Worm (Caenorhabditis elegans) whole organism, midembryonic: ENCODE measurements around the gene nhx-9.

Experiments used
- T22C8.4 ChIP-seq: fragments of 200-800 bp; sonication (Bioruptor generic); IDR thresholded peaks from 2 replicates; pipeline ENCODE4 v1.3.6; 2022; ENCODE audit warnings: missing genetic modification characterization, missing compliant biosample characterization
- cog-1 ChIP-seq: sonication (generic microtip); optimal IDR thresholded peaks from 2 replicates; lab custom pipeline; 2016; ENCODE audit warnings: missing genetic modification characterization, missing compliant biosample characterization
- flt-1 ChIP-seq: fragments of 200-800 bp; sonication (Bioruptor generic); IDR thresholded peaks from 2 replicates; pipeline ENCODE4 v1.3.6; 2022; ENCODE audit warnings: missing genetic modification characterization, missing compliant biosample characterization
- klf-2 ChIP-seq: fragments of 200-800 bp; sonication (Bioruptor generic); conservative IDR thresholded peaks from 2 replicates; pipeline ENCODE4 v1.3.6; 2022; ENCODE audit warnings: missing genetic modification reagents, missing genetic modification characterization, missing compliant biosample characterization
- med-1 ChIP-seq: sonication (generic microtip); optimal IDR thresholded peaks from 2 replicates; lab custom pipeline; 2017; ENCODE audit warnings: missing genetic modification characterization, mild to moderate bottlenecking, missing compliant biosample characterization, antibody characterized with exemption, missing genetic modification reagents; ENCODE audit not compliant: insufficient read depth
- ref-1 ChIP-seq: fragments of 200-800 bp; sonication (Bioruptor generic); conservative IDR thresholded peaks from 2 replicates; pipeline ENCODE4 v1.3.6; 2022; ENCODE audit warnings: missing genetic modification reagents, missing genetic modification characterization, missing compliant biosample characterization
- tab-1 ChIP-seq: fragments of 200-800 bp; sonication (Bioruptor generic); IDR thresholded peaks from 2 replicates; pipeline ENCODE4 v1.3.6; 2022; ENCODE audit warnings: missing genetic modification characterization, missing compliant biosample characterization
- ztf-23 ChIP-seq: fragments of 200-800 bp; sonication (Bioruptor generic); IDR thresholded peaks from 2 replicates; pipeline ENCODE4 v1.3.6; 2022; ENCODE audit warnings: missing genetic modification reagents, missing genetic modification characterization, missing compliant biosample characterization
- ztf-29 ChIP-seq: fragments of 200-800 bp; sonication (Bioruptor generic); IDR thresholded peaks from 2 replicates; pipeline ENCODE4 v1.3.6; 2022; ENCODE audit warnings: missing genetic modification reagents, missing genetic modification characterization, missing compliant biosample characterization

nhx-9 gene

ce11 chrIV:11942313-11942712 lies 11.6 kb downstream of the nhx-9 start, which contains the start of gene ZK829.1:
TSS of gene ZK829.1 (minus strand) at chrIV:11942413.
- no peak for TF ChIP-seq tab-1 (GFP tag; lab: Robert Waterston, UW)
- TF ChIP-seq ztf-29 (GFP tag; lab: Robert Waterston, UW): no peak
- no peak for TF ChIP-seq T22C8.4
- no peak for TF ChIP-seq cog-1 (tag; lab: Kevin White, UChicago)
- TF ChIP-seq ref-1: no peak
- TF ChIP-seq klf-2 (GFP tag; lab: Robert Waterston, UW): no peak
- no peak for TF ChIP-seq med-1 (GFP tag; lab: Kevin White, UChicago)
- no peak for TF ChIP-seq flt-1
- no peak for TF ChIP-seq ztf-23 (GFP tag; lab: Robert Waterston, UW)

- TF ChIP-seq ztf-29 (GFP tag; lab: Robert Waterston, UW) (no peak), cog-1 (tag; lab: Kevin White, UChicago) (no peak), ztf-23 (GFP tag; lab: Robert Waterston, UW) (no peak)
Observed at ce11 chrIV:11945621-11946020, 14.9 kb downstream of the nhx-9 start, which contains the start of gene ZK829.3. TSS of gene ZK829.3 (minus strand) at chrIV:11945721.

- TF ChIP-seq ztf-23 (GFP tag; lab: Robert Waterston, UW) (no peak), klf-2 (GFP tag; lab: Robert Waterston, UW) (no peak), cog-1 (tag; lab: Kevin White, UChicago) (no peak), ztf-29 (GFP tag; lab: Robert Waterston, UW) (no peak), ref-1 (no peak), med-1 (GFP tag; lab: Kevin White, UChicago) (no peak), T22C8.4 (no peak), tab-1 (GFP tag; lab: Robert Waterston, UW) (no peak), flt-1 (no peak)
Observed at ce11 chrIV:11949717-11950116, 19.0 kb downstream of the nhx-9 start, which contains the start of gene hdl-1. TSS of gene hdl-1 (minus strand) at chrIV:11949817.

- TF ChIP-seq ref-1 (no peak), klf-2 (GFP tag; lab: Robert Waterston, UW) (no peak), ztf-23 (GFP tag; lab: Robert Waterston, UW) (no peak), T22C8.4 (no peak), med-1 (GFP tag; lab: Kevin White, UChicago) (no peak), ztf-29 (GFP tag; lab: Robert Waterston, UW) (no peak)
Observed at ce11 chrIV:11950270-11950669, 19.6 kb downstream of the nhx-9 start, which contains the start of gene tbx-36. TSS of gene tbx-36 (plus strand) at chrIV:11950570.

- TF ChIP-seq ztf-23 (GFP tag; lab: Robert Waterston, UW) (no peak), klf-2 (GFP tag; lab: Robert Waterston, UW) (no peak), T22C8.4 (no peak), med-1 (GFP tag; lab: Kevin White, UChicago) (no peak), cog-1 (tag; lab: Kevin White, UChicago) (no peak), ztf-29 (GFP tag; lab: Robert Waterston, UW) (no peak), flt-1 (no peak), tab-1 (GFP tag; lab: Robert Waterston, UW) (no peak), ref-1 (no peak)
Observed at ce11 chrIV:11952612-11953299, 22.1 kb downstream of the nhx-9 start, which contains the start of gene gdh-1. TSS of gene gdh-1 (plus strand) at chrIV:11953249.

ce11 chrIV:11955592-11955991 lies 24.9 kb downstream of the nhx-9 start:
- no peak for TF ChIP-seq T22C8.4
- TF ChIP-seq ztf-29 (GFP tag; lab: Robert Waterston, UW): no peak
- TF ChIP-seq klf-2 (GFP tag; lab: Robert Waterston, UW): no peak
- TF ChIP-seq flt-1: no peak
- no peak for TF ChIP-seq ref-1
- TF ChIP-seq cog-1 (tag; lab: Kevin White, UChicago): no peak
- no peak for TF ChIP-seq tab-1 (GFP tag; lab: Robert Waterston, UW)
- TF ChIP-seq med-1 (GFP tag; lab: Kevin White, UChicago): no peak
- TF ChIP-seq ztf-23 (GFP tag; lab: Robert Waterston, UW): no peak

ce11 chrIV:11956387-11956786 lies 25.7 kb downstream of the nhx-9 start:
- TF ChIP-seq flt-1 (no peak), cog-1 (tag; lab: Kevin White, UChicago) (no peak)

- TF ChIP-seq ztf-23 (GFP tag; lab: Robert Waterston, UW): no peak
Observed at ce11 chrIV:11957074-11957473, 26.4 kb downstream of the nhx-9 start.

- TF ChIP-seq tab-1 (GFP tag; lab: Robert Waterston, UW) (no peak), ztf-23 (GFP tag; lab: Robert Waterston, UW) (no peak), ztf-29 (GFP tag; lab: Robert Waterston, UW) (no peak), cog-1 (tag; lab: Kevin White, UChicago) (no peak), T22C8.4 (no peak), flt-1 (no peak), med-1 (GFP tag; lab: Kevin White, UChicago) (no peak), klf-2 (GFP tag; lab: Robert Waterston, UW) (no peak)
Observed at ce11 chrIV:11959573-11959972, 28.9 kb downstream of the nhx-9 start, which contains the start of gene tgt-1. TSS of gene tgt-1 (minus strand) at chrIV:11959804.

- TF ChIP-seq flt-1 (no peak), cog-1 (tag; lab: Kevin White, UChicago) (peak; percentile 2), ref-1 (no peak), T22C8.4 (no peak), med-1 (GFP tag; lab: Kevin White, UChicago) (no peak), ztf-29 (GFP tag; lab: Robert Waterston, UW) (no peak), klf-2 (GFP tag; lab: Robert Waterston, UW) (no peak), ztf-23 (GFP tag; lab: Robert Waterston, UW) (no peak)
Observed at ce11 chrIV:11961485-11962255, 31.0 kb downstream of the nhx-9 start, which contains the start of gene ZK829.7. TSS of gene ZK829.7 (minus strand) at chrIV:11961535.
